Worm (Caenorhabditis elegans): Measurements from ENCODE around the gene cif-1.

ce11 chrIV:4692463-4692862 is 18.1 kb downstream of the cif-1 start, which contains the start of gene spe-51:
- TF ChIP-seq dao-5 (tag; optimal IDR thresholded peaks at IDR 0.05) = no peak
- TF ChIP-seq W03F9.2 (tag; optimal IDR thresholded peaks at IDR 0.05) = no peak
- TF ChIP-seq him-1 (tag; optimal IDR thresholded peaks at IDR 0.05) = no peak

Data from whole organism, L4/young adult.